Fruit fly (Drosophila melanogaster): ENCODE data around the gene Pgm1.

The Pgm1 gene

dm6 chr3L:16136819-16137553 lies 8.7 kb upstream of the Pgm1 start:
- TF ChIP-seq CG8478 (optimal IDR thresholded peaks at IDR 0.05) (no peak), CTCF (optimal IDR thresholded peaks at IDR 0.05) (no peak)

dm6 chr3L:16132067-16132418 lies 3.7 kb upstream of the Pgm1 start:
- TF ChIP-seq CG8478 (optimal IDR thresholded peaks at IDR 0.05) (no peak), CTCF (optimal IDR thresholded peaks at IDR 0.05) (no peak)

- TF ChIP-seq CTCF (optimal IDR thresholded peaks at IDR 0.05) (no peak), CG8478 (optimal IDR thresholded peaks at IDR 0.05) (no peak)
These were observed 3.1 kb upstream of the Pgm1 start, which contains the start of the genes Trs20 and elg1 for dm6 chr3L:16131264-16132066. Gene Trs20, minus strand, starts transcription at chr3L:16131632. Gene elg1, plus strand, starts transcription at chr3L:16132028.

- TF ChIP-seq CTCF (optimal IDR thresholded peaks at IDR 0.05): peak in 1 of 2 experiments; percentile 35
- no peak for TF ChIP-seq CG8478 (optimal IDR thresholded peaks at IDR 0.05)
These were observed 828 bp upstream of the Pgm1 start, which contains the start of gene SsRbeta for dm6 chr3L:16128973-16129745. Gene SsRbeta, plus strand, starts transcription at chr3L:16129617.

dm6 chr3L:16121791-16122190 lies 6.5 kb downstream of the Pgm1 start, which contains the start of gene Strump:
Gene Strump, plus strand, starts transcription at chr3L:16122002.
- no peak for TF ChIP-seq CTCF (optimal IDR thresholded peaks at IDR 0.05)
- TF ChIP-seq CG8478 (optimal IDR thresholded peaks at IDR 0.05): no peak

dm6 chr3L:16113607-16114337 lies 14.6 kb downstream of the Pgm1 start:
- TF ChIP-seq CTCF (optimal IDR thresholded peaks at IDR 0.05) (peak in 1 of 2 experiments; percentile 13), CG8478 (optimal IDR thresholded peaks at IDR 0.05) (no peak)

dm6 chr3L:16113003-16113606 lies 15.2 kb downstream of the Pgm1 start, which contains the start of gene Taf4:
Gene Taf4, plus strand, starts transcription at chr3L:16113212.
- no peak for TF ChIP-seq CG8478 (optimal IDR thresholded peaks at IDR 0.05)
- TF ChIP-seq CTCF (optimal IDR thresholded peaks at IDR 0.05): peak in 1 of 2 experiments; percentile 1

dm6 chr3L:16112069-16112820 lies 16.1 kb downstream of the Pgm1 start, which contains the start of gene Zn72D:
Gene Zn72D, minus strand, starts transcription at chr3L:16112626.
- no peak for TF ChIP-seq CG8478 (optimal IDR thresholded peaks at IDR 0.05)

dm6 chr3L:16105528-16105927 lies 22.8 kb downstream of the Pgm1 start, which contains the start of the genes IntS9 and CG43295:
Gene IntS9, minus strand, starts transcription at chr3L:16105627.
Gene CG43295, plus strand, starts transcription at chr3L:16105852.
- TF ChIP-seq CTCF (optimal IDR thresholded peaks at IDR 0.05): no peak
- TF ChIP-seq CG8478 (optimal IDR thresholded peaks at IDR 0.05): no peak

- TF ChIP-seq CG8478 (optimal IDR thresholded peaks at IDR 0.05) (no peak), CTCF (optimal IDR thresholded peaks at IDR 0.05) (no peak)
These were observed 28.3 kb downstream of the Pgm1 start, which contains the start of gene IleRS-m for dm6 chr3L:16100059-16100458. Gene IleRS-m, plus strand, starts transcription at chr3L:16100280.

- TF ChIP-seq CTCF (optimal IDR thresholded peaks at IDR 0.05): no peak
- TF ChIP-seq CG8478 (optimal IDR thresholded peaks at IDR 0.05): no peak
These were observed 30.9 kb downstream of the Pgm1 start, which contains the start of the genes CG13074 and ATPsynbetaL for dm6 chr3L:16097393-16097884. Gene CG13074, minus strand, starts transcription at chr3L:16097493. Gene ATPsynbetaL, plus strand, starts transcription at chr3L:16097834.

dm6 chr3L:16090330-16090803 lies 38.0 kb downstream of the Pgm1 start, which contains the start of the genes CG5235 and ClC-c:
Gene CG5235, minus strand, starts transcription at chr3L:16090392.
Gene ClC-c, plus strand, starts transcription at chr3L:16090454.
- no peak for TF ChIP-seq CG8478 (optimal IDR thresholded peaks at IDR 0.05)
- peak in 1 of 2 experiments; percentile 28 for TF ChIP-seq CTCF (optimal IDR thresholded peaks at IDR 0.05)
